Worm (Caenorhabditis elegans): ENCODE results near the gene R08A2.1.
"Not testable (repeated sequence)": the region's sequence is repeated elsewhere in the genome, so short reads cannot be mapped to it uniquely, and the experiment has no call there.

Gene R08A2.1

DNA sequence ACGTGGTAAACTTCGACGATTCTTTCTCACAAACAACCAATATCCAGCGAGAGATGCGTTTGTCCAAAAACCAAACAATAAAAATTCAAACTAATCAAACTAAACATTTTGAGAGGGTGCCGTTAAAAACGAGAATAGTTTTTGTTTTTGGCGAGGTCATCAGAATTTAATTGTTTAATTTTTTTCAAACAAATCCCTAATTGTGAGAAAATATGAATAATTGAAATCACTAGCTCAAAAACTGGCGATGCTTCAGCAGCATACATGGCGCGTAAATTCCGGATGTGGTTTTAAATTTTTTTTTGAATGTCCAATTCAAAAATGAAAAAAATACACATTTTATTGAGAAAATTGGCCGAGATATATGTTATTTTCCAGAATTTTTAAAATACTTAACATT, at the start of gene R08A2.1:
Gene R08A2.1, minus strand, starts transcription at position 101 of the 400 bp plus-strand sequence.
- TF ChIP-seq F13H6.1 (tag; optimal IDR thresholded peaks at IDR 0.05) = no peak
- TF ChIP-seq Y55F3AM.14 (GFP tag; optimal IDR thresholded peaks at IDR 0.05) = no peak
- TF ChIP-seq lin-13 (GFP tag; optimal IDR thresholded peaks at IDR 0.05) = no peak
- TF ChIP-seq ztf-11 (tag; optimal IDR thresholded peaks at IDR 0.05) = no peak
- no peak for TF ChIP-seq nhr-11 (tag; optimal IDR thresholded peaks at IDR 0.05)
- TF ChIP-seq fos-1 (tag; optimal IDR thresholded peaks at IDR 0.05) = no peak
- TF ChIP-seq blmp-1 (tag; optimal IDR thresholded peaks at IDR 0.05; ENCODE audit: insufficient read depth) = no peak
- TF ChIP-seq ceh-82 (tag; optimal IDR thresholded peaks at IDR 0.05) = no peak
- no peak for TF ChIP-seq lsy-2 (tag; optimal IDR thresholded peaks at IDR 0.05)
- no peak for TF ChIP-seq unc-62 (GFP tag; optimal IDR thresholded peaks at IDR 0.05)
- TF ChIP-seq nhr-237 (tag; optimal IDR thresholded peaks at IDR 0.05) = no peak

DNA sequence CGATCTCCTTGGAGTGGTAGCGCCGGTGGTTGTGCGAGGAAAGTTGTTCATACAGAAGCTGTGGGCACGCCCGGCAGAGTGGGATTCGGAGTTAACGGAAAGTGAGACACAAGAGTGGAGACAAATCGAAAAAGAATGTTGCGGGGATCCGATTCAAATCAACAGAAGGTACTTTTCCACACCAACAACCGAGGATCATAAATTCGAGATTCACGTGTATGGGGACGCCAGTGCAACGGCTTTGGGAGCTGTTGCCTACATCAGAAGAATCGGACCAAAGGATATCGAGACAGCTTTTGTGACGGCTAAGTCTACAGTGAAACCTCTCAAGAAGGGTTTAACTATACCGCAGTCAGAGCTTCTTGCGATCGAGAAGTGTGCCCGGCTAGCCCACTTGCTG, 44.2 kb upstream of the R08A2.1 start:
- TF ChIP-seq sem-4 (tag; optimal IDR thresholded peaks at IDR 0.05) (no peak), egl-27 (tag; optimal IDR thresholded peaks at IDR 0.05) (no peak), nhr-129 (tag; optimal IDR thresholded peaks at IDR 0.05) (no peak), nhr-237 (tag; optimal IDR thresholded peaks at IDR 0.05) (no peak), unc-39 (tag; optimal IDR thresholded peaks at IDR 0.05) (no peak), R02D3.7 (tag; optimal IDR thresholded peaks at IDR 0.05) (no peak), nhr-25 (tag; optimal IDR thresholded peaks at IDR 0.05) (no peak), sma-3 (GFP tag; optimal IDR thresholded peaks at IDR 0.05) (no peak), nhr-77 (tag; optimal IDR thresholded peaks at IDR 0.05) (no peak), elt-1 (tag; optimal IDR thresholded peaks at IDR 0.05) (no peak), aly-2 (tag; optimal IDR thresholded peaks at IDR 0.05) (no peak), ceh-82 (tag; optimal IDR thresholded peaks at IDR 0.05) (no peak), ztf-1 (GFP tag; conservative IDR thresholded peaks at IDR 0.05) (no peak), ztf-4 (tag; optimal IDR thresholded peaks at IDR 0.05) (no peak), nhr-11 (tag; optimal IDR thresholded peaks at IDR 0.05) (no peak), mab-5 (tag; optimal IDR thresholded peaks at IDR 0.05) (no peak), nhr-12 (tag; optimal IDR thresholded peaks at IDR 0.05) (no peak), lin-39 (tag; optimal IDR thresholded peaks at IDR 0.05) (no peak), snpc-4 (tag; optimal IDR thresholded peaks at IDR 0.05) (no peak), elt-3 (tag; optimal IDR thresholded peaks at IDR 0.05) (no peak)

DNA sequence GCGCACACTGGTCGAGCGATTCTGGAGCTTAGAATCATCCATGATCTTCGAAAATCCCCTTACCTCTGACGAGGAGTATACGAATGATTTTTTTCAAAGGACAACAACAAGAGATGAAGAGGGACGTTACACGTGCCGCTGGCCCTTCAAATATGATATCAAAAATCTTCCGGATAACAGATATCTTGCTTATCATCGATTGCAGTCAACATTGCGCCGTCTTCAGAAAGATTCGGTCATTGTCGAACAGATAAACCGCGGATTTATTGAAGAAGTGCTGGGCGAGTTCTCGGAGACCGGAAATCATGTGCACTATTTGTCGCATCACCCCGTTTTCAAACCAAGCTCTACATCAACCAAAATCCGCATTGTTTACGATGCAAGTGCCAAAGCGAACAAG, 43.2 kb upstream of the R08A2.1 start:
- TF ChIP-seq unc-62 (GFP tag; optimal IDR thresholded peaks at IDR 0.05) = no peak
- no peak for TF ChIP-seq nhr-12 (tag; optimal IDR thresholded peaks at IDR 0.05)
- TF ChIP-seq sem-4 (tag; optimal IDR thresholded peaks at IDR 0.05) = no peak
- TF ChIP-seq nhr-25 (tag; optimal IDR thresholded peaks at IDR 0.05) = no peak
- no peak for TF ChIP-seq aly-2 (tag; optimal IDR thresholded peaks at IDR 0.05)
- no peak for TF ChIP-seq nhr-6 (tag; optimal IDR thresholded peaks at IDR 0.05)
- TF ChIP-seq lin-11 (tag; optimal IDR thresholded peaks at IDR 0.05) = no peak
- no peak for TF ChIP-seq nhr-21 (tag; optimal IDR thresholded peaks at IDR 0.05)
- no peak for TF ChIP-seq nhr-237 (tag; optimal IDR thresholded peaks at IDR 0.05)
- no peak for TF ChIP-seq snpc-4 (tag; optimal IDR thresholded peaks at IDR 0.05)
- no peak for TF ChIP-seq lin-39 (tag; optimal IDR thresholded peaks at IDR 0.05)
- no peak for TF ChIP-seq dmd-4 (tag; optimal IDR thresholded peaks at IDR 0.05)
- TF ChIP-seq C34F6.9 (tag; optimal IDR thresholded peaks at IDR 0.05) = no peak
- no peak for TF ChIP-seq elt-3 (tag; optimal IDR thresholded peaks at IDR 0.05)
- no peak for TF ChIP-seq blmp-1 (tag; optimal IDR thresholded peaks at IDR 0.05; ENCODE audit: insufficient read depth)
- no peak for TF ChIP-seq sma-3 (GFP tag; optimal IDR thresholded peaks at IDR 0.05)
- TF ChIP-seq R02D3.7 (tag; optimal IDR thresholded peaks at IDR 0.05) = no peak
- TF ChIP-seq fos-1 (tag; optimal IDR thresholded peaks at IDR 0.05) = no peak

DNA sequence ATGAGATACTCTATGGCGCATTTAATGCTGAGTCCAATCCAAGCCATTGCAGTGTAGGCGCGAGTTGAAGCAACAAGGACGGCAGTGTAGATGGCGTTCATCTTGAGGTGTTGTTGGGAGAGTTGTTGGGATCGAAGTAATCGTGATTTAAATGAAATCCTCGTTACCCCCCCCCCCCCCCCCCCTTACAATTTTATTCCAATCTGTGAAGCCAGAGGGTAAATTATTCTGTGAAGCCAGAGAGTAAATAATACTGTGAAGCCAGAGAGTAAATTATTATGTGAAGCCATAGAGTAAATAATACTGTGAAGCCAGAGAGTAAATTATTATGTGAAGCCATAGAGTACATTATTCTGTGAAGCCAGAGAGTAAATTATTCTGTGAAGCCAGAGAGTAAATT, 31.0 kb upstream of the R08A2.1 start, which contains the start of gene nspa-10:
Gene nspa-10, minus strand, starts transcription at position 101 of the 400 bp plus-strand sequence.
- not testable (repeated sequence) for TF ChIP-seq nhr-25, fos-1, nhr-77 (tag; optimal IDR thresholded peaks at IDR 0.05)

DNA sequence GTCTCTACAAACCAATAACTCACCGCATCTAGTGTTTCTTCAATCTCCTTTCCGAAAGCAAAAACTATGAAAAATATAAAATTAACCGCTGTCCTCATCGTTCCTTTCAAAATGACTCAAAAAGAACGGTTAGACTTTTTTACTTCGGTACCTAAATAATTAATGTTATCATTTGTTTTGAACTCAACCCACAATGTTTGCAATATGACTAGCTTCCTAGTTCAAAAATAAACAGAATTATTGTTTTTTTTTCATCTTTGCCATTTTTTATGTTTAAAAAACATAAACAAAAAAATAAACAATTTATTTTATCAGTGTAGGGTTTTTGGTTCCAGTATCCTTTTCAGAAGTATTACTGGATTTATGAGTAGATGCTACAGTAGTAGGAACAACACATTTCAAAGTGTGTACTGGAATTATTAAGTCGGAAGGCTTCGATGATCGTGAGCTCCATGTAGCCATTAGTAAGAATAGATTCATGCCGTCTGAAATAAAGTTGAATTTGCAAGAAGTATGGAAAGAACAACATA, 29.3 kb upstream of the R08A2.1 start, which contains the start of the genes lipl-8 and Y50E8A.22:
Gene lipl-8, minus strand, starts transcription at position 101 of the 530 bp plus-strand sequence.
Gene Y50E8A.22, minus strand, starts transcription at position 480 of the 530 bp plus-strand sequence.
- TF ChIP-seq Y55F3AM.14 (GFP tag; optimal IDR thresholded peaks at IDR 0.05) (no peak), zag-1 (tag; optimal IDR thresholded peaks at IDR 0.05) (no peak), unc-39 (tag; optimal IDR thresholded peaks at IDR 0.05) (no peak), lin-39 (tag; optimal IDR thresholded peaks at IDR 0.05) (no peak), gmeb-1 (tag; optimal IDR thresholded peaks at IDR 0.05) (no peak), crh-2 (tag; optimal IDR thresholded peaks at IDR 0.05) (no peak), nhr-77 (tag; optimal IDR thresholded peaks at IDR 0.05) (no peak), mdl-1 (tag; optimal IDR thresholded peaks at IDR 0.05) (no peak), nhr-25 (tag; optimal IDR thresholded peaks at IDR 0.05) (no peak), egl-27 (tag; optimal IDR thresholded peaks at IDR 0.05) (no peak), fos-1 (tag; optimal IDR thresholded peaks at IDR 0.05) (no peak), nhr-12 (tag; optimal IDR thresholded peaks at IDR 0.05) (no peak), unc-62 (GFP tag; optimal IDR thresholded peaks at IDR 0.05) (no peak), nhr-11 (tag; optimal IDR thresholded peaks at IDR 0.05) (no peak), R02D3.7 (tag; optimal IDR thresholded peaks at IDR 0.05) (no peak), blmp-1 (tag; optimal IDR thresholded peaks at IDR 0.05; ENCODE audit: insufficient read depth) (no peak), ztf-4 (tag; optimal IDR thresholded peaks at IDR 0.05) (no peak)
